Fruit fly (Drosophila melanogaster) whole organism, embryonic: ENCODE measurements around the gene Tti1.

ENCODE experiments used
- Antp ChIP-seq: fragments of 200-800 bp; sonication (Bioruptor generic); optimal IDR thresholded peaks from 3 replicates; lab custom pipeline; 2016; ENCODE audit warnings: missing biosample characterization, missing genetic modification characterization
- CG10209 ChIP-seq: fragments of 200-800 bp; sonication (Bioruptor generic); optimal IDR thresholded peaks from 3 replicates; lab custom pipeline; 2017; ENCODE audit warnings: missing biosample characterization, mild to moderate bottlenecking, missing genetic modification characterization, missing genetic modification reagents
- CG10565 ChIP-seq: fragments of 200-800 bp; sonication (Bioruptor generic); optimal IDR thresholded peaks from 3 replicates; lab custom pipeline; 2016; ENCODE audit warnings: missing biosample characterization, mild to moderate bottlenecking, missing genetic modification characterization
- CG10979 ChIP-seq: fragments of 200-800 bp; sonication (Bioruptor generic); optimal IDR thresholded peaks from 2 replicates; lab custom pipeline; 2018; ENCODE audit warnings: missing biosample characterization, mild to moderate bottlenecking, missing genetic modification characterization, moderate library complexity
- CG12942 ChIP-seq: fragments of 200-800 bp; sonication (Bioruptor generic); optimal IDR thresholded peaks from 3 replicates; lab custom pipeline; 2016; ENCODE audit warnings: missing biosample characterization, missing genetic modification characterization
- CG14014 ChIP-seq: fragments of 200-800 bp; sonication (Bioruptor generic); IDR thresholded peaks from 2 replicates; pipeline ENCODE4 v1.3.6; 2022; ENCODE audit warnings: missing biosample characterization, missing genetic modification characterization
- CG2116 ChIP-seq: fragments of 200-800 bp; sonication (Bioruptor generic); optimal IDR thresholded peaks from 3 replicates; lab custom pipeline; 2018; ENCODE audit warnings: missing biosample characterization, mild to moderate bottlenecking, missing genetic modification characterization
- CG2120 ChIP-seq: fragments of 200-800 bp; sonication (Bioruptor generic); optimal IDR thresholded peaks from 3 replicates; lab custom pipeline; 2016; ENCODE audit warnings: missing biosample characterization, missing genetic modification characterization
- CG3281 ChIP-seq: fragments of 200-800 bp; sonication (Bioruptor generic); optimal IDR thresholded peaks from 3 replicates; lab custom pipeline; 2017; ENCODE audit warnings: missing biosample characterization, mild to moderate bottlenecking, missing genetic modification characterization
- CG4360 ChIP-seq: fragments of 200-800 bp; sonication (Bioruptor generic); IDR thresholded peaks from 2 replicates; pipeline ENCODE4 v1.3.6; 2022; ENCODE audit warnings: missing biosample characterization, missing genetic modification characterization
- CG4707 ChIP-seq: fragments of 200-800 bp; sonication (Bioruptor generic); optimal IDR thresholded peaks from 2 replicates; lab custom pipeline; 2018; ENCODE audit warnings: missing biosample characterization, mild to moderate bottlenecking, missing genetic modification characterization, moderate library complexity
- CG7271 ChIP-seq: fragments of 200-800 bp; sonication (Bioruptor generic); optimal IDR thresholded peaks from 2 replicates; lab custom pipeline; 2018; ENCODE audit warnings: missing biosample characterization, mild to moderate bottlenecking, missing genetic modification characterization, moderate library complexity
- CG7372 ChIP-seq: fragments of 200-800 bp; sonication (Bioruptor generic); IDR thresholded peaks from 2 replicates; pipeline ENCODE4 v1.3.6; 2022; ENCODE audit warnings: missing biosample characterization, missing genetic modification characterization
- CG8290 ChIP-seq, 3 experiments: fragments of 200-800 bp; sonication (Bioruptor generic); optimal IDR thresholded peaks; 2 replicates each; lab custom pipeline; 2016 to 2019; ENCODE audit warnings: missing biosample characterization in 3 of 3, missing genetic modification characterization in 3 of 3, mild to moderate bottlenecking in 2 of 3, moderate library complexity in 1 of 3
- CG8388 ChIP-seq: fragments of 200-800 bp; sonication (Bioruptor generic); optimal IDR thresholded peaks from 2 replicates; lab custom pipeline; 2019; ENCODE audit warnings: missing biosample characterization, mild to moderate bottlenecking, missing genetic modification characterization, moderate library complexity
- CG9727 ChIP-seq: fragments of 200-800 bp; sonication (Bioruptor generic); optimal IDR thresholded peaks from 3 replicates; lab custom pipeline; 2017; ENCODE audit warnings: missing biosample characterization, mild to moderate bottlenecking, missing genetic modification characterization
- CTCF ChIP-seq: fragments of 200-800 bp; sonication (Bioruptor generic); optimal IDR thresholded peaks from 2 replicates; lab custom pipeline; 2017; ENCODE audit warnings: missing biosample characterization, mild to moderate bottlenecking, missing genetic modification characterization, moderate library complexity
- Chrac-16 ChIP-seq: fragments of 200-800 bp; sonication (Bioruptor generic); optimal IDR thresholded peaks from 3 replicates; lab custom pipeline; 2016; ENCODE audit warnings: missing biosample characterization, missing genetic modification characterization
- Dek ChIP-seq: fragments of 200-800 bp; sonication (Bioruptor generic); optimal IDR thresholded peaks from 3 replicates; lab custom pipeline; 2019; ENCODE audit warnings: missing biosample characterization, mild to moderate bottlenecking, missing genetic modification characterization, moderate library complexity
- Dref ChIP-seq: fragments of 200-800 bp; sonication (Bioruptor generic); IDR thresholded peaks from 2 replicates; pipeline ENCODE4 v1.3.6; 2022; ENCODE audit warnings: missing biosample characterization, missing genetic modification characterization
- Fer1 ChIP-seq: fragments of 200-800 bp; sonication (Bioruptor generic); optimal IDR thresholded peaks from 2 replicates; lab custom pipeline; 2017; ENCODE audit warnings: missing biosample characterization, mild to moderate bottlenecking, missing genetic modification characterization
- GATAe ChIP-seq: fragments of 200-800 bp; sonication (Bioruptor generic); conservative IDR thresholded peaks from 2 replicates; pipeline ENCODE4 v1.3.6; 2022; ENCODE audit warnings: missing biosample characterization, missing genetic modification characterization
- HHEX ChIP-seq: fragments of 200-800 bp; sonication (Bioruptor generic); optimal IDR thresholded peaks from 3 replicates; lab custom pipeline; 2017; ENCODE audit warnings: missing biosample characterization, mild to moderate bottlenecking, missing genetic modification characterization, missing genetic modification reagents
- Hey ChIP-seq: fragments of 200-800 bp; sonication (Bioruptor generic); optimal IDR thresholded peaks from 3 replicates; lab custom pipeline; 2018; ENCODE audit warnings: missing biosample characterization, mild to moderate bottlenecking, missing genetic modification characterization
- Hsf ChIP-seq: fragments of 200-800 bp; sonication (Bioruptor generic); optimal IDR thresholded peaks from 3 replicates; lab custom pipeline; 2016; ENCODE audit warnings: missing biosample characterization, missing genetic modification characterization
- Mrtf ChIP-seq: fragments of 200-800 bp; sonication (Bioruptor generic); IDR thresholded peaks from 3 replicates; pipeline ENCODE4 v1.3.6; 2022; ENCODE audit warnings: missing biosample characterization, missing genetic modification characterization
- Nf-YC ChIP-seq: fragments of 200-800 bp; optimal IDR thresholded peaks from 3 replicates; lab custom pipeline; 2019; ENCODE audit warnings: missing biosample characterization, mild to moderate bottlenecking, missing genetic modification characterization, moderate library complexity
- Trl ChIP-seq, 3 experiments: fragments of >200 bp in 2 of 3; fragments of 200-800 bp in 1 of 3; sonication (Bioruptor generic) in 1 of 3; optimal IDR thresholded peaks; 2 replicates in 1 of 3; 3 replicates in 2 of 3; lab custom pipeline; 2016 to 2017; ENCODE audit warnings: missing biosample characterization in 1 of 3, missing genetic modification characterization in 1 of 3
- ab ChIP-seq: fragments of 200-800 bp; sonication (Bioruptor generic); optimal IDR thresholded peaks from 2 replicates; lab custom pipeline; 2016; ENCODE audit warnings: missing biosample characterization, missing genetic modification characterization
- bowl ChIP-seq: fragments of 200-800 bp; sonication (Bioruptor generic); IDR thresholded peaks from 2 replicates; pipeline ENCODE4 v1.3.6; 2022; ENCODE audit warnings: missing biosample characterization, missing genetic modification characterization
- caup ChIP-seq: fragments of 200-800 bp; sonication (Bioruptor generic); optimal IDR thresholded peaks from 3 replicates; lab custom pipeline; 2017; ENCODE audit warnings: missing biosample characterization, mild to moderate bottlenecking, missing genetic modification characterization, moderate library complexity; ENCODE audit not compliant: severe bottlenecking
- chn ChIP-seq: fragments of 200-800 bp; sonication (Bioruptor generic); optimal IDR thresholded peaks from 2 replicates; lab custom pipeline; 2016; ENCODE audit warnings: missing biosample characterization, missing genetic modification characterization
- dmrt11E ChIP-seq: fragments of 200-800 bp; sonication (Bioruptor generic); optimal IDR thresholded peaks from 3 replicates; lab custom pipeline; 2018; ENCODE audit warnings: missing biosample characterization, mild to moderate bottlenecking, missing genetic modification characterization, moderate library complexity
- dpn ChIP-seq, 2 experiments: fragments of 200-800 bp; sonication (Bioruptor generic); optimal IDR thresholded peaks; 3 replicates each; lab custom pipeline; 2016; ENCODE audit warnings: missing biosample characterization in 2 of 2, missing genetic modification characterization in 2 of 2
- ftz-f1 ChIP-seq: fragments of 200-800 bp; sonication (Bioruptor generic); optimal IDR thresholded peaks from 2 replicates; lab custom pipeline; 2016; ENCODE audit warnings: missing biosample characterization, missing genetic modification characterization
- grn ChIP-seq: fragments of 200-800 bp; sonication (Bioruptor generic); optimal IDR thresholded peaks from 3 replicates; lab custom pipeline; 2017; ENCODE audit warnings: missing biosample characterization, missing genetic modification characterization
- jigr1 ChIP-seq: fragments of 200-800 bp; sonication (Bioruptor generic); IDR thresholded peaks from 3 replicates; pipeline ENCODE4 v1.3.6; 2022; ENCODE audit warnings: missing biosample characterization, missing genetic modification characterization
- klu ChIP-seq: fragments of 200-800 bp; sonication (Bioruptor generic); IDR thresholded peaks from 2 replicates; pipeline ENCODE4 v1.3.6; 2022; ENCODE audit warnings: missing biosample characterization, missing genetic modification characterization
- maf-S ChIP-seq: fragments of 200-800 bp; sonication (Bioruptor generic); optimal IDR thresholded peaks from 2 replicates; lab custom pipeline; 2016; ENCODE audit warnings: missing biosample characterization, missing genetic modification characterization
- odd ChIP-seq: fragments of 200-800 bp; sonication (Bioruptor generic); optimal IDR thresholded peaks from 2 replicates; lab custom pipeline; 2017; ENCODE audit warnings: missing biosample characterization, mild to moderate bottlenecking, missing genetic modification characterization
- prd ChIP-seq, 3 experiments: fragments of >200 bp in 2 of 3; fragments of 200-800 bp in 1 of 3; sonication (Bioruptor generic) in 1 of 3; optimal IDR thresholded peaks in 2 of 3; IDR thresholded peaks in 1 of 3; 2 replicates in 2 of 3; 3 replicates in 1 of 3; pipeline versions ENCODE4 v1.3.6 to Lab custom; 2017 to 2022; ENCODE audit warnings: missing biosample characterization in 1 of 3, missing genetic modification characterization in 1 of 3
- pros ChIP-seq: fragments of 200-800 bp; sonication (Bioruptor generic); optimal IDR thresholded peaks from 3 replicates; lab custom pipeline; 2019; ENCODE audit warnings: missing biosample characterization, mild to moderate bottlenecking, missing genetic modification characterization, moderate library complexity
- psq ChIP-seq: fragments of 200-800 bp; sonication (Bioruptor generic); optimal IDR thresholded peaks from 2 replicates; lab custom pipeline; 2017; ENCODE audit warnings: missing biosample characterization, missing genetic modification characterization
- sd ChIP-seq: fragments of 200-800 bp; sonication (Bioruptor generic); optimal IDR thresholded peaks from 3 replicates; lab custom pipeline; 2018; ENCODE audit warnings: missing biosample characterization, mild to moderate bottlenecking, missing genetic modification characterization, moderate library complexity
- sna ChIP-seq: fragments of 200-800 bp; sonication (Bioruptor generic); IDR thresholded peaks from 2 replicates; pipeline ENCODE4 v1.3.6; 2022; ENCODE audit warnings: missing biosample characterization, missing genetic modification characterization; ENCODE audit not compliant: partially characterized antibody
- stc ChIP-seq: fragments of 200-800 bp; sonication (Bioruptor generic); IDR thresholded peaks from 2 replicates; pipeline ENCODE4 v1.3.6; 2022; ENCODE audit warnings: missing biosample characterization, missing genetic modification characterization
- tll ChIP-seq, 2 experiments: fragments of 200-800 bp in 1 of 2; fragments of >200 bp in 1 of 2; sonication (Bioruptor generic) in 1 of 2; optimal IDR thresholded peaks; 2 replicates each; lab custom pipeline; 2017 to 2019; ENCODE audit warnings: missing biosample characterization in 2 of 2, missing genetic modification characterization in 2 of 2, mild to moderate bottlenecking in 1 of 2, moderate library complexity in 1 of 2
- wek ChIP-seq: fragments of 200-800 bp; sonication (Bioruptor generic); optimal IDR thresholded peaks from 3 replicates; lab custom pipeline; 2018; ENCODE audit warnings: missing biosample characterization, mild to moderate bottlenecking, missing genetic modification characterization, moderate library complexity
- zen ChIP-seq: fragments of 200-800 bp; sonication (Bioruptor generic); optimal IDR thresholded peaks from 3 replicates; lab custom pipeline; 2018; ENCODE audit warnings: missing biosample characterization, mild to moderate bottlenecking, missing genetic modification characterization, moderate library complexity

The Tti1 gene

DNA sequence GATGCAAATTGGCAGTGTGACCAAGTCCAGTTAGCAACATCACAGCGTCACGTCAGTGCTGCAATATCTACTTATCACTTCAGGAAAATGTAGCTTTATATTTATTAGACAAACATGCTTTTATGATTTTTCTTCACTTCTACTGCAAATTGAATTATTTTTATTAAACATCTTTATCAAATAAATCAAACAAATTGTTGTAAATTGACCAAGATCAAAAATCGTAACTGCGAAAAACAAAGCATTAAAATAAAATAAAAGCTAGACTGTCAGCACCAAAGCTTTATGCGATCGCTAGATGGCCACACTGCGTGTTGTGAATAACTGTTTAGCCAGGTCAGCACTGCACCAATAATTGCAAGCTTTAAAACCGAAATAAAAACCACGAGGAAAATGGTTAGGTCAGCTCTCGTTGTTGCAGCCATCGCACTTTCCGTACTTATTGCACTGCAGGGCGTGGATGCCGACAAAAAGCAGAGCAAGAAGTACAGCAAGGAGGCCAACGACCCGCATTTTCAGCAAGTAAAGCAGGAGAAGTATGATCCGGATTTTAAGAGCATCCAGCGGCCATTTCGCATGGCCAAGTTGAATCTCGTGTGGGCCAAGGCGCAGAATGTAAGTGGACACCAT, 36.8 kb upstream of the Tti1 start, which contains the start of the genes CG12945 and CG8507 (continued):
- TF ChIP-seq stc (GFP tag; lab: Robert Waterston, UW) (no peak), psq (GFP tag; lab: Kevin White, UChicago) (no peak), HHEX (no peak), Dek (peak; percentile 50), grn (GFP tag; lab: Kevin White, UChicago) (no peak), dpn (GFP tag; optimal IDR thresholded peaks at IDR 0.05; lab: Kevin White, UChicago) (peak; percentile 43), Trl (optimal IDR thresholded peaks at IDR 0.05; lab: Kevin White, UChicago) (no peak), Trl (GFP tag; optimal IDR thresholded peaks at IDR 0.05; lab: Kevin White, UChicago) (peak; percentile 4), Mrtf (GFP tag; lab: Robert Waterston, UW) (no peak), caup (no peak), CG4707 (GFP tag; lab: Kevin White, UChicago) (no peak), CG7271 (tag; lab: Kevin White, UChicago) (no peak), Nf-YC (tag; lab: Kevin White, UChicago) (no peak), CG2120 (peak; percentile 79), jigr1 (no peak), tll (GFP tag; optimal IDR thresholded peaks at IDR 0.05; lab: Kevin White, UChicago) (peak in 1 of 2 experiments; percentile 47), Hey (tag; lab: Kevin White, UChicago) (no peak), CG7372 (GFP tag; lab: Robert Waterston, UW) (no peak), CG9727 (GFP tag; lab: Kevin White, UChicago) (peak; percentile 42), wek (GFP tag; lab: Kevin White, UChicago) (no peak), pros (GFP tag; lab: Kevin White, UChicago) (no peak), CG10979 (peak; percentile 31), CG8388 (GFP tag; lab: Kevin White, UChicago) (no peak), Hsf (GFP tag; lab: Kevin White, UChicago) (peak; percentile 63), ab (no peak), CG10565 (GFP tag; lab: Kevin White, UChicago) (no peak), GATAe (GFP tag; lab: Robert Waterston, UW) (no peak), CG8290 (GFP tag; optimal IDR thresholded peaks at IDR 0.05; lab: Kevin White, UChicago) (peak; percentile 45), CG8290 (tag; optimal IDR thresholded peaks at IDR 0.05; lab: Kevin White, UChicago) (no peak), sna (GFP tag; lab: Robert Waterston, UW) (no peak), Dref (GFP tag; lab: Robert Waterston, UW) (no peak), bowl (no peak), sd (no peak), zen (tag; lab: Kevin White, UChicago) (peak; percentile 25), CTCF (GFP tag; lab: Kevin White, UChicago) (no peak), Antp (GFP tag; lab: Kevin White, UChicago) (peak; percentile 12), maf-S (GFP tag; lab: Kevin White, UChicago) (no peak), chn (GFP tag; lab: Kevin White, UChicago) (peak; percentile 41), CG4360 (no peak), ftz-f1 (GFP tag; lab: Kevin White, UChicago) (no peak), Fer1 (GFP tag; lab: Kevin White, UChicago) (peak; percentile 57), CG14014 (no peak), CG12942 (peak; percentile 35), CG10209 (peak; percentile 16), dmrt11E (tag; lab: Kevin White, UChicago) (peak; percentile 4), odd (GFP tag; lab: Kevin White, UChicago) (no peak), prd (optimal IDR thresholded peaks at IDR 0.05; lab: Kevin White, UChicago) (no peak), prd (GFP tag; IDR thresholded peaks at IDR 0.05; lab: Robert Waterston, UW) (peak; percentile 54; the same call in 1 of the 3 replicates), CG3281 (GFP tag; lab: Kevin White, UChicago) (peak; percentile 17), Chrac-16 (GFP tag; lab: Kevin White, UChicago) (peak; percentile 28), CG2116 (GFP tag; lab: Kevin White, UChicago) (peak; percentile 59), klu (GFP tag; lab: Robert Waterston, UW) (no peak)
